Worm (Caenorhabditis elegans): ENCODE data around the gene F13H10.1.

The F13H10.1 gene

DNA sequence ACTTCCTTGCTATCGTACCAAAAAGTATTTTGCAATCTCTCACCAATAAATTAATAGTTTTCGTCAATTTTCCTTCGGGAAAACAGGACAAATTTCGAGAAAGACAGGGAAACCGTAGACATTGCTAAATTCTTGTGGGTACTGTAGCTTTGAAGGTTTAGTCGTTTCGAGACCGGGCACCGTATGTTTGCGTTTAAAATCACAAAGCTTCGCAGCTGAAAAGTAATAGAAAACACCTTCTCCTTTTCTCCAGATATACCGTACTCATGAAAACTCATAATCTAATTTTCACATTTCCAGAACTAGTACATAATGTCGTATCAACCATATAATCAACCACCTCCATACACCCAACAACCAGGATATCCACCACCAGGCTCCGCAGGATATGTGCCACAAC is 4.6 kb downstream of the F13H10.1 start, which contains the start of gene F13H10.6:
Gene F13H10.6 (plus strand): TSS at position 301 of the 400 bp plus-strand sequence.
- TF ChIP-seq nhr-71 (tag; optimal IDR thresholded peaks at IDR 0.05) (no peak), hlh-4 (tag; optimal IDR thresholded peaks at IDR 0.05) (no peak), zip-4 (GFP tag; optimal IDR thresholded peaks at IDR 0.05) (no peak), pqm-1 (tag; optimal IDR thresholded peaks at IDR 0.05) (no peak), ceh-8 (GFP tag; optimal IDR thresholded peaks at IDR 0.05) (no peak), fkh-4 (tag; optimal IDR thresholded peaks at IDR 0.05; ENCODE audit: borderline replicate concordance) (no peak), ceh-63 (GFP tag; optimal IDR thresholded peaks at IDR 0.05) (no peak), lin-13 (GFP tag; optimal IDR thresholded peaks at IDR 0.05) (no peak)

DNA sequence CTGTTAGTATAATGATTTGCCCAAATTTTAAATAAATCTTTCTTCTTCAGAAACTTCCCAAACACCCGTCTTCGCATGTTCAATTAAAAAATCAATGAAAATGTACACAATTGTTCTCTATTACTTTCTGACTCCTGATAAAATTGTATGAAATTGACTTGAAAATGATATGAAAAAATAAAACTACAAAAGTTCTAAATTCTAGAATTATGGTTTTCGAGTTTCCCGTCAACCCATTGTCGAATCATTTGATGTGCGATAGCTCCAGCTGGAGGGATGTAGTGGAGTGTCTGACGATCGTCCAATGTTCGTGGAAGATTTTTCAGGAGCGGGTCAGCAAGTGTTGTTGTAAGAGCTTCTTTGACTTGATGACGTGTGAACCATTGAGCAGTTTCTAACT is 5.6 kb downstream of the F13H10.1 start:
- no peak for TF ChIP-seq pag-3 (tag; optimal IDR thresholded peaks at IDR 0.05; ENCODE audit: borderline replicate concordance, insufficient read depth)
- TF ChIP-seq ama-1 (optimal IDR thresholded peaks at IDR 0.05) = no peak
- no peak for TF ChIP-seq ces-1 (GFP tag; optimal IDR thresholded peaks at IDR 0.05)
- no peak for TF ChIP-seq isw-1 (GFP tag; IDR thresholded peaks at IDR 0.05)
- TF ChIP-seq ztf-11 (tag; optimal IDR thresholded peaks at IDR 0.05) = no peak
- TF ChIP-seq xbp-1 (tag; optimal IDR thresholded peaks at IDR 0.05) = no peak
- no peak for TF ChIP-seq C04F5.9 (tag; optimal IDR thresholded peaks at IDR 0.05)
- no peak for TF ChIP-seq ceh-90 (tag; optimal IDR thresholded peaks at IDR 0.05)

DNA sequence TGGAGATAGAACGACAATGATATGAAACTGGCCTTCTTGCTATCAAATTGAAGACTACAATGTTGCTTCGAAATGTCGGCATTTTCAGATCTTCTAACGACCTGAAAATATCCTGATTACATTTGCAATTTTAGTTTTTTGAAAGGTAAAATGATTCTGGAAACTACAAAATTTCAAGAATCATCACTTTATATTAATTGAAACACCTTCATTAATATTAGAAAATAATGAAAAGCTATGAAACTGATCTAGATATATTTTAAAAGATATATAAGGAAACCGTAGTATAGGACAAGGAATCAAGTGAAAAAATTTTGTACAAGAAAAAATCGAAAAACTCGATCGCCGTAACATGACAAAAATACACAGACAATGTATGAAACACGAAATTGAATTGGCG is 7.5 kb downstream of the F13H10.1 start, which contains the start of gene ndx-9:
Gene ndx-9 (minus strand): TSS at position 101 of the 400 bp plus-strand sequence.
- no peak for TF ChIP-seq nhr-71 (tag; optimal IDR thresholded peaks at IDR 0.05)
- TF ChIP-seq nhr-85 (tag) = no peak
- TF ChIP-seq unc-30 (tag; optimal IDR thresholded peaks at IDR 0.05) = no peak
- no peak for TF ChIP-seq ztf-4 (tag; optimal IDR thresholded peaks at IDR 0.05)
- TF ChIP-seq irx-1 (tag; optimal IDR thresholded peaks at IDR 0.05) = no peak
- TF ChIP-seq sox-4 (tag; optimal IDR thresholded peaks at IDR 0.05) = no peak
- no peak for TF ChIP-seq dpl-1 (GFP tag; optimal IDR thresholded peaks at IDR 0.05)
- no peak for TF ChIP-seq alr-1 (tag; optimal IDR thresholded peaks at IDR 0.05; ENCODE audit: borderline replicate concordance)
- no peak for TF ChIP-seq efl-3 (GFP tag; optimal IDR thresholded peaks at IDR 0.05)

DNA sequence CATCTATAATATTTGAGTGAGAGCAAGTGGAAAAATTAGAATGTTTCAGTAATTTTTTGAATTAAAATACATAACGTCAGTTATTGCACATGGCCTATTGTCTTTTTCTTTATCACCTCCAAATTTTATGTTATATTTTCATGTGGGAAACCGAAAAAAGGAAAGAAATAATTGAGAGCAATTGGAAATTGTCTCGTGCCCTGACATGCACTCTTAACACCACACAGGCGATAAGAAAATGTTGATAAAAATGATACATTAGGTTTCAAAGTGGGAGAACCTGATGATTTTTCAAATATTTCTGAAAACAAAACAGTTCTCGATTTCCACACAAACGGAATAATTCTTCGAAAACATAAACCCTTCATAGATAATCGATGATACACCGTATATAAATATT is 11.5 kb downstream of the F13H10.1 start, which contains the start of gene F13H10.3:
Gene F13H10.3 (minus strand): TSS at position 73 of the 400 bp plus-strand sequence.
- TF ChIP-seq efl-1 (optimal IDR thresholded peaks at IDR 0.05) (no peak), efl-1 (GFP tag; optimal IDR thresholded peaks at IDR 0.05 in 1 of 2) (peak in 1 of 2 experiments; percentile 27), nhr-19 (GFP tag; conservative IDR thresholded peaks at IDR 0.05) (no peak), nhr-90 (tag; optimal IDR thresholded peaks at IDR 0.05; ENCODE audit: poor library complexity) (peak; percentile 8), pqm-1 (tag; optimal IDR thresholded peaks at IDR 0.05) (peak; percentile 19), zag-1 (tag; optimal IDR thresholded peaks at IDR 0.05) (no peak), aly-2 (tag; optimal IDR thresholded peaks at IDR 0.05) (no peak), zip-4 (GFP tag; optimal IDR thresholded peaks at IDR 0.05) (no peak), lin-35 (GFP tag; optimal IDR thresholded peaks at IDR 0.05) (peak in 1 of 2 experiments; percentile 53), unc-86 (tag; optimal IDR thresholded peaks at IDR 0.05) (no peak), ceh-90 (tag; optimal IDR thresholded peaks at IDR 0.05) (no peak), fkh-8 (tag; optimal IDR thresholded peaks at IDR 0.05) (no peak), elt-2 (tag; optimal IDR thresholded peaks at IDR 0.05) (peak; percentile 54), C34B4.2 (tag; optimal IDR thresholded peaks at IDR 0.05) (no peak)

DNA sequence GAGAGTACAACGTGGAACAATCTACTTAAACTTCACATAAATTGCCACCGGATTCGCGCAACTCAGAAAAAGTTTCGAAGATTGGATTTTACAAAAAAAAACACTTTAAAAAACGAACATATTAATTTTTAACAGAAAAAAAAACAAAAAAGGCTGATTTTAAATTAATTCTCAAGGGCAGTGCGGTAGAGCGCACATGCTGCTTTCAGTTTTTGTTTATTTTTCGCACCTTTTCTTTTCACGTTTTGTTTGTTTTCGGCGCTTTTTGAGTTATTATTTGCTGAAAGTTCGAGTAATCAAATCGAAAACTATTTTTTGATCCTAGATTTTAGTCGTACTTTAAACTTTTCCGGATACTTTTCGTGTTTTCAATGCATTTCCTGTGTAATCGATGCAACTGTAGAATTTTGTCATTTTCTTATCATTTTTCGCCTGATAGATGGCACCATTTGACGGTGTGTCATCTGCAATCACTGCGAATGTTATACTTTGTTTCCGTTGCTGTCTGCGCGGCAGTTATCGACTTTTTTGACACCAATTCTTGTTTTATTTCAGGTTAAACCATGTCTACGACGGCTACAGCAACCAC is 15.7 kb downstream of the F13H10.1 start, which contains the start of gene F13H10.8:
Gene F13H10.8 (plus strand): TSS at position 556 of the 589 bp plus-strand sequence.
- TF ChIP-seq elt-2 (tag; optimal IDR thresholded peaks at IDR 0.05) (peak; percentile 26), mdl-1 (tag; optimal IDR thresholded peaks at IDR 0.05) (peak in 1 of 2 experiments; percentile 1), snpc-4 (tag; optimal IDR thresholded peaks at IDR 0.05) (peak; percentile 24), ceh-8 (GFP tag; optimal IDR thresholded peaks at IDR 0.05) (no peak), C16A3.4 (tag; optimal IDR thresholded peaks at IDR 0.05) (peak; percentile 10), lin-14 (GFP tag; optimal IDR thresholded peaks at IDR 0.05) (peak; percentile 68), vab-15 (tag; optimal IDR thresholded peaks at IDR 0.05) (no peak), aha-1 (tag; optimal IDR thresholded peaks at IDR 0.05) (no peak), pag-3 (tag; optimal IDR thresholded peaks at IDR 0.05; ENCODE audit: borderline replicate concordance, insufficient read depth) (peak; percentile 22), nhr-71 (tag; optimal IDR thresholded peaks at IDR 0.05) (peak; percentile 40), dpl-1 (GFP tag; optimal IDR thresholded peaks at IDR 0.05) (peak; percentile 19 to 48 (median 20)), tbx-2 (tag; optimal IDR thresholded peaks at IDR 0.05) (peak; percentile 60), snu-23 (GFP tag; optimal IDR thresholded peaks at IDR 0.05) (peak; percentile 31), nhr-20 (tag; optimal IDR thresholded peaks at IDR 0.05) (peak; percentile 54), nhr-77 (tag; optimal IDR thresholded peaks at IDR 0.05) (peak; percentile 1), pax-3 (tag; optimal IDR thresholded peaks at IDR 0.05) (no peak)
